Worm (Caenorhabditis elegans) whole organism, L3 larva: ENCODE data around the gene acds-10.

Experiments
- aly-2 ChIP-seq: fragments of 150-350 bp; optimal IDR thresholded peaks from 2 replicates; lab custom pipeline; 2014; ENCODE audit warnings: missing biosample characterization, missing genetic modification characterization
- ama-1 ChIP-seq: fragments of 150-350 bp; optimal IDR thresholded peaks from 2 replicates; lab custom pipeline; 2018
- ceh-82 ChIP-seq: fragments of 150-350 bp; optimal IDR thresholded peaks from 2 replicates; lab custom pipeline; 2014; ENCODE audit warnings: missing biosample characterization, missing genetic modification characterization

ce11 chrV:5746237-5746636, 1.4 kb upstream of the acds-10 start:
- TF ChIP-seq ama-1 (lab: Kevin White, UChicago) (no peak), aly-2 (tag; lab: Kevin White, UChicago) (no peak), ceh-82 (no peak)
